Worm (Caenorhabditis elegans) whole organism, L3 larva: ENCODE results near the gene nhr-134.

ENCODE experiments used
- R02D3.7 ChIP-seq: fragments of 150-350 bp; optimal IDR thresholded peaks from 2 replicates; lab custom pipeline; 2014; ENCODE audit warnings: missing biosample characterization, missing genetic modification characterization
- aly-2 ChIP-seq: fragments of 150-350 bp; optimal IDR thresholded peaks from 2 replicates; lab custom pipeline; 2014; ENCODE audit warnings: missing biosample characterization, missing genetic modification characterization
- ama-1 ChIP-seq: fragments of 150-350 bp; optimal IDR thresholded peaks from 2 replicates; lab custom pipeline; 2018
- ceh-16 ChIP-seq: sonication (generic microtip); optimal IDR thresholded peaks from 2 replicates; lab custom pipeline; 2017; ENCODE audit warnings: missing biosample characterization, missing genetic modification characterization
- ceh-28 ChIP-seq: fragments of 150-350 bp; optimal IDR thresholded peaks from 2 replicates; lab custom pipeline; 2014; ENCODE audit warnings: missing biosample characterization, missing genetic modification reagents, missing genetic modification characterization
- ceh-82 ChIP-seq: fragments of 150-350 bp; optimal IDR thresholded peaks from 2 replicates; lab custom pipeline; 2014; ENCODE audit warnings: missing biosample characterization, missing genetic modification characterization
- ceh-9 ChIP-seq: sonication (generic microtip); optimal IDR thresholded peaks from 2 replicates; lab custom pipeline; 2018; ENCODE audit warnings: missing biosample characterization, missing genetic modification characterization
- egl-5 ChIP-seq: fragments of 150-350 bp; optimal IDR thresholded peaks from 2 replicates; lab custom pipeline; 2017; ENCODE audit warnings: missing biosample characterization, missing genetic modification reagents, missing genetic modification characterization, inconsistent platforms
- elt-1 ChIP-seq: fragments of 150-350 bp; optimal IDR thresholded peaks from 2 replicates; lab custom pipeline; 2014; ENCODE audit warnings: missing biosample characterization, missing genetic modification characterization
- elt-2 ChIP-seq: sonication (generic microtip); optimal IDR thresholded peaks from 2 replicates; lab custom pipeline; 2016; ENCODE audit warnings: missing genetic modification reagents, mild to moderate bottlenecking, missing genetic modification characterization, missing compliant biosample characterization
- elt-3 ChIP-seq, 3 experiments: fragments of 150-350 bp in 1 of 3; sonication (generic microtip) in 2 of 3; optimal IDR thresholded peaks; 2 replicates in 2 of 3; 4 replicates in 1 of 3; lab custom pipeline; 2014 to 2017; ENCODE audit warnings: missing biosample characterization in 3 of 3, missing genetic modification characterization in 3 of 3
- fkh-10 ChIP-seq: sonication (generic microtip); optimal IDR thresholded peaks from 2 replicates; lab custom pipeline; 2017; ENCODE audit warnings: missing biosample characterization, missing genetic modification reagents, missing genetic modification characterization
- fkh-2 ChIP-seq: fragments of 150-350 bp; optimal IDR thresholded peaks from 2 replicates; lab custom pipeline; 2014; ENCODE audit warnings: missing biosample characterization, missing genetic modification reagents, missing genetic modification characterization
- fos-1 ChIP-seq: fragments of 150-350 bp; optimal IDR thresholded peaks from 2 replicates; lab custom pipeline; 2014; ENCODE audit warnings: missing biosample characterization, missing genetic modification characterization
- hmg-11 ChIP-seq: sonication (generic microtip); optimal IDR thresholded peaks from 2 replicates; lab custom pipeline; 2016; ENCODE audit warnings: missing genetic modification characterization, missing compliant biosample characterization
- jun-1 ChIP-seq: fragments of 150-350 bp; optimal IDR thresholded peaks from 2 replicates; lab custom pipeline; 2014; ENCODE audit warnings: missing biosample characterization, missing genetic modification reagents, missing genetic modification characterization
- lin-15B ChIP-seq: fragments of 150-350 bp; optimal IDR thresholded peaks from 2 replicates; lab custom pipeline; 2014; ENCODE audit warnings: missing biosample characterization, missing genetic modification characterization
- lin-39 ChIP-seq: fragments of 150-350 bp; optimal IDR thresholded peaks from 2 replicates; lab custom pipeline; 2018; ENCODE audit warnings: missing biosample characterization, missing genetic modification reagents, missing genetic modification characterization
- lsy-12 ChIP-seq: sonication (generic microtip); optimal IDR thresholded peaks from 2 replicates; lab custom pipeline; 2016; ENCODE audit warnings: mild to moderate bottlenecking, missing genetic modification characterization, missing compliant biosample characterization
- mdl-1 ChIP-seq: fragments of 150-350 bp; optimal IDR thresholded peaks from 2 replicates; lab custom pipeline; 2014; ENCODE audit warnings: missing biosample characterization, missing genetic modification characterization
- mml-1 ChIP-seq: fragments of 150-350 bp; sonication (generic microtip); optimal IDR thresholded peaks from 3 replicates; lab custom pipeline; 2014; ENCODE audit warnings: missing biosample characterization, missing genetic modification characterization
- nfya-1 ChIP-seq: sonication (generic microtip); optimal IDR thresholded peaks from 2 replicates; lab custom pipeline; 2017; ENCODE audit warnings: missing genetic modification characterization, mild to moderate bottlenecking, missing compliant biosample characterization, antibody characterized with exemption, moderate library complexity; ENCODE audit not compliant: insufficient read depth
- nhr-12 ChIP-seq: fragments of 150-350 bp; optimal IDR thresholded peaks from 2 replicates; lab custom pipeline; 2014; ENCODE audit warnings: missing biosample characterization, missing genetic modification characterization
- nhr-23 ChIP-seq: fragments of 150-350 bp; optimal IDR thresholded peaks from 2 replicates; lab custom pipeline; 2014; ENCODE audit warnings: missing biosample characterization, missing genetic modification reagents, missing genetic modification characterization
- nhr-237 ChIP-seq: fragments of 150-350 bp; optimal IDR thresholded peaks from 2 replicates; lab custom pipeline; 2014; ENCODE audit warnings: missing biosample characterization, missing genetic modification characterization
- nhr-28 ChIP-seq: fragments of 150-350 bp; optimal IDR thresholded peaks from 2 replicates; lab custom pipeline; 2014; ENCODE audit warnings: missing biosample characterization, missing genetic modification characterization
- nhr-43 ChIP-seq: sonication (generic microtip); optimal IDR thresholded peaks from 2 replicates; lab custom pipeline; 2016; ENCODE audit warnings: mild to moderate bottlenecking, missing genetic modification characterization, missing compliant biosample characterization; ENCODE audit not compliant: poor library complexity, severe bottlenecking
- nhr-76 ChIP-seq: fragments of 150-350 bp; sonication (generic microtip); optimal IDR thresholded peaks from 5 replicates; lab custom pipeline; 2014; ENCODE audit warnings: missing biosample characterization, missing genetic modification characterization
- nhr-77 ChIP-seq: fragments of 150-350 bp; optimal IDR thresholded peaks from 2 replicates; lab custom pipeline; 2014; ENCODE audit warnings: missing biosample characterization, missing genetic modification characterization
- pha-4 ChIP-seq: fragments of 150-350 bp; optimal IDR thresholded peaks from 2 replicates; lab custom pipeline; 2014; ENCODE audit warnings: missing biosample characterization, missing genetic modification reagents, missing genetic modification characterization
- pqm-1 ChIP-seq: fragments of 150-350 bp; optimal IDR thresholded peaks from 2 replicates; lab custom pipeline; 2017; ENCODE audit warnings: missing biosample characterization, missing genetic modification characterization, inconsistent platforms
- skn-1 ChIP-seq: fragments of 150-350 bp; optimal IDR thresholded peaks from 2 replicates; lab custom pipeline; 2014; ENCODE audit warnings: missing biosample characterization, missing genetic modification characterization
- snpc-4 ChIP-seq: fragments of 150-350 bp; optimal IDR thresholded peaks from 2 replicates; lab custom pipeline; 2014; ENCODE audit warnings: missing biosample characterization, missing genetic modification characterization
- tbx-2 ChIP-seq: sonication (generic microtip); optimal IDR thresholded peaks from 2 replicates; lab custom pipeline; 2016; ENCODE audit warnings: mild to moderate bottlenecking, missing genetic modification characterization, missing compliant biosample characterization
- unc-39 ChIP-seq: sonication (generic microtip); optimal IDR thresholded peaks from 4 replicates; lab custom pipeline; 2017; ENCODE audit warnings: missing biosample characterization, missing genetic modification characterization
- unc-62 ChIP-seq: fragments of 150-350 bp; sonication (generic microtip); optimal IDR thresholded peaks from 4 replicates; lab custom pipeline; 2014; ENCODE audit warnings: missing biosample characterization, missing genetic modification reagents, missing genetic modification characterization
- ztf-11 ChIP-seq: fragments of 150-350 bp; optimal IDR thresholded peaks from 2 replicates; lab custom pipeline; 2014; ENCODE audit warnings: missing biosample characterization, missing genetic modification characterization

nhr-134 gene

DNA sequence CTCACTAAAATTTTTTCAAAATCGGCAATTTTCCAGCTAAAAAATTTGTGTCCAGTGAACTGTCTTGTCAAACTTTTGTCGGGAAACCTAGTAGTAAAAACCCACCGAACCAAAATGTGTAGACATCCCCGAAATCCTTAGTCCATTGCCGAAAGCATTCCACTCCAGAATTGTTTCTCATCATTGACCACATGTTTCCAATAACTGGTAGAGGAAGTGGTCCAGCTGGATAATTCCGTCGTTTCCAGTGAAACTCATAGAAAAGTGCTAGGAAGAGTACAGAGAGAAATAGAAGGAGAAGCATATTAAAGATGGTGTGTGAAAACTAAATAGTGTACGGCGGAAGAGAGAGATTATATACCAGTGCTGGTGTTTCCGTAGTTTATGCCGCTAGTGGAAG, 26.9 kb upstream of the nhr-134 start, which contains the start of gene cyp-33C12:
Gene cyp-33C12 (minus strand): TSS at position 321 of the 400 bp plus-strand sequence.
- TF ChIP-seq hmg-11, result no peak
- no peak for TF ChIP-seq aly-2

DNA sequence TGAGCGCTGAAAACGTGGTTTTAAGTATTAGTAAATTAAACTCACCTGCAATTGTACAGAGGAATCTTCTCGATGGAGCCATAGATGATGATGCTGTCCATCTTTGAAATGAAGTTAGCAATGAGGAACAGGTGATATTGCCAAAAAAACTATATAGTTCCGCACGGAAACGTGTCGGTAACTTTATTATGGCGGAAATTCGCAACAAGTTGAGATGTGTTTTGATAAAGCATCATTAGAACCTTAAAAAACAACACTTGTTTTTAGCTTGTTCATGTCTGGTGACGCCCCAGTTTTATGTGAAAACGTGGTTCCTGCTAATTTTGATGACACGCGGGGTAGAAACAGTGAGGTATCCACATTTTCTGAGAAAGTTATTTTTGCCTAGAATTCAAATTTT, 24.8 kb upstream of the nhr-134 start, which contains the start of gene srt-40:
Gene srt-40 (minus strand): TSS at position 101 of the 400 bp plus-strand sequence.
- TF ChIP-seq lsy-12 (no peak), ztf-11 (tag; lab: Kevin White, UChicago) (no peak), lin-39 (tag; lab: Kevin White, UChicago) (no peak), R02D3.7 (tag; lab: Kevin White, UChicago) (no peak), ceh-82 (tag; lab: Kevin White, UChicago) (no peak), unc-39 (tag; lab: Kevin White, UChicago) (no peak), pqm-1 (tag; lab: Kevin White, UChicago) (no peak), nhr-237 (tag; lab: Kevin White, UChicago) (no peak), elt-1 (tag; lab: Kevin White, UChicago) (no peak), nhr-12 (tag; lab: Kevin White, UChicago) (no peak), hmg-11 (no peak), jun-1 (tag; lab: Kevin White, UChicago) (no peak), ama-1 (lab: Kevin White, UChicago) (no peak), snpc-4 (tag; lab: Kevin White, UChicago) (no peak), nhr-77 (tag; lab: Kevin White, UChicago) (no peak), nhr-23 (no peak), mdl-1 (tag; lab: Kevin White, UChicago) (no peak)

- TF ChIP-seq tbx-2, result no peak
- TF ChIP-seq jun-1 (tag; lab: Kevin White, UChicago), result no peak
- TF ChIP-seq skn-1 (tag; lab: Kevin White, UChicago), result no peak
- no peak for TF ChIP-seq ceh-9 (tag; lab: Kevin White, UChicago)
- TF ChIP-seq nhr-76 (tag; lab: Kevin White, UChicago), result no peak
- no peak for TF ChIP-seq ceh-16
- TF ChIP-seq nhr-77 (tag; lab: Kevin White, UChicago), result no peak
- TF ChIP-seq nhr-28 (tag; lab: Kevin White, UChicago), result no peak
- no peak for TF ChIP-seq nhr-43 (tag; lab: Kevin White, UChicago)
- no peak for TF ChIP-seq nhr-12 (tag; lab: Kevin White, UChicago)
- TF ChIP-seq mdl-1 (tag; lab: Kevin White, UChicago), result no peak
- no peak for TF ChIP-seq nhr-237 (tag; lab: Kevin White, UChicago)
- TF ChIP-seq lin-15B, result no peak
- TF ChIP-seq, all 47 proteins: peak for 0
Measured at ce11 chrV:2206801-2207200, 24.2 kb upstream of the nhr-134 start, which contains the start of gene svh-11. Gene svh-11, plus strand, starts transcription at chrV:2207101.

- TF ChIP-seq nfya-1 (tag; lab: Kevin White, UChicago) (peak; percentile 84), mdl-1 (tag; lab: Kevin White, UChicago) (no peak), snpc-4 (tag; lab: Kevin White, UChicago) (no peak), elt-3 (tag; optimal IDR thresholded peaks at IDR 0.05; lab: Kevin White, UChicago) (no peak), pha-4 (no peak), skn-1 (tag; lab: Kevin White, UChicago) (no peak)
Measured at ce11 chrV:2207527-2207926, 23.5 kb upstream of the nhr-134 start.

DNA sequence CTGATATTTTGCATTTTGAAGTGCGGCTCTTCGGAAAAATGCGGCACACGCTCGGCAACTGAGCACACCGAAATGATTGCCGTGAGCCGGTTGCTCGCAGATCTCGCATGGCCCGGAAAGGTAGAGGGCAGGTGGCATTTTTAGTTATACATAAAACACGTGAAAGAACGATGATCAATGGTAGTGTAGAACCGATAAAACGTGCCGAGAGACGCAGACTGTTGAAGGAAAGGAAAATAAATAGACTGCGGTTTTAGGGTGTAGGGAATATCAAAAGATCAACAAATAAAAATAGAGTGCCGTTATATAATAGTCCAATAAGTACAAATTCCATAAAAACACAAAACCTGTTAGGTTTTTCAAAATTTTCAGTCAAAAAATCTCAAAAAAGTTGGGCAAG, 19.1 kb upstream of the nhr-134 start, which contains the start of gene nhr-133:
Gene nhr-133 (minus strand): TSS at position 183 of the 400 bp plus-strand sequence.
- no peak for TF ChIP-seq egl-5 (tag; lab: Kevin White, UChicago)
- TF ChIP-seq pha-4, result peak; percentile 73
- peak; percentile 38 for TF ChIP-seq elt-2

ce11 chrV:2214428-2215038, 16.5 kb upstream of the nhr-134 start, which contains the start of gene nhr-184:
Gene nhr-184, minus strand, starts transcription at chrV:2214478.
- TF ChIP-seq nhr-23 (no peak), ceh-16 (no peak), aly-2 (no peak), hmg-11 (peak; percentile 42), fkh-10 (GFP tag; lab: Kevin White, UChicago) (no peak), nhr-77 (tag; lab: Kevin White, UChicago) (no peak), elt-2 (peak; percentile 27), pqm-1 (tag; lab: Kevin White, UChicago) (peak; percentile 25), mdl-1 (tag; lab: Kevin White, UChicago) (no peak), mml-1 (tag; lab: Kevin White, UChicago) (no peak), pha-4 (peak; percentile 58), unc-62 (GFP tag; lab: Kevin White, UChicago) (no peak), fos-1 (tag; lab: Kevin White, UChicago) (no peak), skn-1 (tag; lab: Kevin White, UChicago) (no peak), ztf-11 (tag; lab: Kevin White, UChicago) (no peak), fkh-2 (tag; lab: Kevin White, UChicago) (no peak), ceh-28 (tag; lab: Kevin White, UChicago) (no peak), ceh-82 (tag; lab: Kevin White, UChicago) (no peak)
